Worm (Caenorhabditis elegans): ENCODE measurements around the gene cnx-1.

DNA sequence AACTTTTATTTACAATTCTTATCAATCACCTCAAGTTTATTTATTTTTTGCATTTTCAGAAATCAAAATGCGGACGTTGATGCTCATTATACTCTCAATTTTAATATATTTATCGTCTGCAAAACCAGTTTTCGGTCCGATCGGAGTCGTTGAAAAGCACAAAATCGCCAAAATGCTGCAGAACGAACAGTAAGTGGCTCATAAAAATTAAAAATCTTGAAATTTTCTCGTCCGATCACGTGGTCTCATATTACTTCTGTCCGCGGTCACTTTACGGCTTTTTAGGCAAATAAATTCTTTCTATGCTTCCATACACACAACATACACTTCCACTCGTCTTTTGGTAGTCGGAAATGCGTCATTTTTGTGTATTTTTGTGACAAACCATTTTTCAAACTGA, 26.8 kb upstream of the cnx-1 start, which contains the start of gene K11H3.5:
- TF ChIP-seq F33H1.4 (GFP tag; IDR thresholded peaks at IDR 0.05) (no peak), pha-4 (tag; optimal IDR thresholded peaks at IDR 0.05) (no peak), ZK185.1 (tag; optimal IDR thresholded peaks at IDR 0.05; ENCODE audit: poor library complexity, severe bottlenecking) (no peak), ceh-40 (GFP tag; IDR thresholded peaks at IDR 0.05) (no peak), Y67H2A.10 (GFP tag; conservative IDR thresholded peaks at IDR 0.05) (no peak), C17E4.6 (GFP tag; IDR thresholded peaks at IDR 0.05) (no peak), dox-1 (GFP tag; IDR thresholded peaks at IDR 0.05) (no peak)

Measured in whole organism, young adult.